Fruit fly (Drosophila melanogaster) whole organism, embryonic: ENCODE results near the gene Top3alpha.

Experiments
- CG10209 ChIP-seq: fragments of 200-800 bp; sonication (Bioruptor generic); optimal IDR thresholded peaks from 3 replicates; lab custom pipeline; 2017; ENCODE audit warnings: missing biosample characterization, mild to moderate bottlenecking, missing genetic modification characterization, missing genetic modification reagents
- CG10267 ChIP-seq: fragments of 200-800 bp; sonication (Bioruptor generic); optimal IDR thresholded peaks from 2 replicates; lab custom pipeline; 2018; ENCODE audit warnings: missing biosample characterization, mild to moderate bottlenecking, missing genetic modification characterization, moderate library complexity
- CG11560 ChIP-seq: fragments of 200-800 bp; sonication (Bioruptor generic); IDR thresholded peaks from 3 replicates; pipeline ENCODE4 v1.3.6; 2022; ENCODE audit warnings: missing biosample characterization, missing genetic modification characterization
- CG12219 ChIP-seq: fragments of 200-800 bp; sonication (Bioruptor generic); optimal IDR thresholded peaks from 3 replicates; lab custom pipeline; 2018; ENCODE audit warnings: missing biosample characterization, mild to moderate bottlenecking, missing genetic modification characterization
- CG12299 ChIP-seq: fragments of 200-800 bp; sonication (Bioruptor generic); optimal IDR thresholded peaks from 2 replicates; lab custom pipeline; 2018; ENCODE audit warnings: missing biosample characterization, mild to moderate bottlenecking, missing genetic modification characterization
- CG15479 ChIP-seq: fragments of 200-800 bp; sonication (Bioruptor generic); optimal IDR thresholded peaks from 3 replicates; lab custom pipeline; 2019; ENCODE audit warnings: missing biosample characterization, mild to moderate bottlenecking, missing genetic modification characterization, moderate library complexity
- CG17829 ChIP-seq: fragments of 200-800 bp; optimal IDR thresholded peaks from 2 replicates; lab custom pipeline; 2019; ENCODE audit warnings: missing biosample characterization, mild to moderate bottlenecking, missing genetic modification characterization, moderate library complexity
- CG1792 ChIP-seq: fragments of 200-800 bp; sonication (Bioruptor generic); optimal IDR thresholded peaks from 2 replicates; lab custom pipeline; 2016; ENCODE audit warnings: missing biosample characterization, missing genetic modification characterization
- CG2678 ChIP-seq: fragments of 200-800 bp; sonication (Bioruptor generic); optimal IDR thresholded peaks from 3 replicates; lab custom pipeline; 2019; ENCODE audit warnings: missing biosample characterization, mild to moderate bottlenecking, missing genetic modification characterization, moderate library complexity
- CG31224 ChIP-seq: fragments of 200-800 bp; sonication (Bioruptor generic); IDR thresholded peaks from 2 replicates; pipeline ENCODE4 v1.3.6; 2022; ENCODE audit warnings: missing biosample characterization, missing genetic modification characterization
- CG3281 ChIP-seq: fragments of 200-800 bp; sonication (Bioruptor generic); optimal IDR thresholded peaks from 3 replicates; lab custom pipeline; 2017; ENCODE audit warnings: missing biosample characterization, mild to moderate bottlenecking, missing genetic modification characterization
- CG3838 ChIP-seq: fragments of 200-800 bp; sonication (Bioruptor generic); optimal IDR thresholded peaks from 3 replicates; lab custom pipeline; 2016; ENCODE audit warnings: missing biosample characterization, missing genetic modification characterization
- CG5180 ChIP-seq: fragments of 200-800 bp; sonication (Bioruptor generic); optimal IDR thresholded peaks from 3 replicates; lab custom pipeline; 2017; ENCODE audit warnings: missing biosample characterization, missing genetic modification characterization, mild to moderate bottlenecking, moderate library complexity, missing genetic modification reagents
- CG8388 ChIP-seq: fragments of 200-800 bp; sonication (Bioruptor generic); optimal IDR thresholded peaks from 2 replicates; lab custom pipeline; 2019; ENCODE audit warnings: missing biosample characterization, mild to moderate bottlenecking, missing genetic modification characterization, moderate library complexity
- CoRest ChIP-seq: fragments of 200-800 bp; sonication (Bioruptor generic); optimal IDR thresholded peaks from 3 replicates; lab custom pipeline; 2018; ENCODE audit warnings: missing biosample characterization, mild to moderate bottlenecking, missing genetic modification characterization, moderate library complexity
- D ChIP-seq, 2 experiments: fragments of 200-800 bp in 1 of 2; fragments of >200 bp in 1 of 2; sonication (Bioruptor generic) in 1 of 2; optimal IDR thresholded peaks; 2 replicates in 1 of 2; 3 replicates in 1 of 2; lab custom pipeline; 2017; ENCODE audit warnings: mild to moderate bottlenecking in 1 of 2, missing biosample characterization in 1 of 2, missing genetic modification characterization in 1 of 2, missing genetic modification reagents in 1 of 2
- Elba2 ChIP-seq: fragments of 200-800 bp; sonication (Bioruptor generic); optimal IDR thresholded peaks from 3 replicates; lab custom pipeline; 2016; ENCODE audit warnings: missing biosample characterization, missing genetic modification characterization
- Hand ChIP-seq: fragments of 200-800 bp; sonication (Bioruptor generic); optimal IDR thresholded peaks from 2 replicates; lab custom pipeline; 2017; ENCODE audit warnings: mild to moderate bottlenecking, missing biosample characterization, missing genetic modification reagents, missing genetic modification characterization
- Med ChIP-seq: fragments of 200-800 bp; sonication (Bioruptor generic); peaks from one replicate; lab custom pipeline; 2016; ENCODE audit warnings: missing biosample characterization, missing genetic modification characterization, mild to moderate bottlenecking, inconsistent platforms, moderate library complexity
- Meics ChIP-seq: fragments of 200-800 bp; sonication (Bioruptor generic); optimal IDR thresholded peaks from 2 replicates; lab custom pipeline; 2017; ENCODE audit warnings: missing biosample characterization, mild to moderate bottlenecking, missing genetic modification characterization
- Nf-YB ChIP-seq: fragments of 200-800 bp; sonication (Bioruptor generic); optimal IDR thresholded peaks from 3 replicates; lab custom pipeline; 2019; ENCODE audit warnings: missing biosample characterization, mild to moderate bottlenecking, missing genetic modification characterization, moderate library complexity
- Six4 ChIP-seq: fragments of 200-800 bp; sonication (Bioruptor generic); optimal IDR thresholded peaks from 2 replicates; lab custom pipeline; 2016; ENCODE audit warnings: missing biosample characterization, missing genetic modification characterization
- Sry-β ChIP-seq: fragments of 200-800 bp; sonication (Bioruptor generic); optimal IDR thresholded peaks from 2 replicates; lab custom pipeline; 2018; ENCODE audit warnings: missing biosample characterization, mild to moderate bottlenecking, missing genetic modification characterization, moderate library complexity
- bowl ChIP-seq: fragments of 200-800 bp; sonication (Bioruptor generic); IDR thresholded peaks from 2 replicates; pipeline ENCODE4 v1.3.6; 2022; ENCODE audit warnings: missing biosample characterization, missing genetic modification characterization
- crp ChIP-seq, 2 experiments: fragments of 200-800 bp; sonication (Bioruptor generic); optimal IDR thresholded peaks; 2 replicates in 1 of 2; 3 replicates in 1 of 2; lab custom pipeline; 2017; ENCODE audit warnings: missing biosample characterization in 2 of 2, missing genetic modification characterization in 2 of 2, mild to moderate bottlenecking in 1 of 2, moderate library complexity in 1 of 2
- disco-r ChIP-seq: fragments of 200-800 bp; sonication (Bioruptor generic); optimal IDR thresholded peaks from 2 replicates; lab custom pipeline; 2016; ENCODE audit warnings: missing biosample characterization, missing genetic modification characterization
- en ChIP-seq: fragments of 200-800 bp; sonication (Bioruptor generic); optimal IDR thresholded peaks from 2 replicates; lab custom pipeline; 2016; ENCODE audit warnings: missing biosample characterization, missing genetic modification characterization
- esg ChIP-seq: fragments of 200-800 bp; sonication (Bioruptor generic); conservative IDR thresholded peaks from 2 replicates; pipeline ENCODE4 v1.3.6; 2022; ENCODE audit warnings: missing biosample characterization, missing genetic modification characterization
- eve ChIP-seq, 2 experiments: fragments of >200 bp; optimal IDR thresholded peaks; 2 replicates each; lab custom pipeline; 2017; ENCODE audit warnings: missing biosample characterization in 2 of 2, missing genetic modification characterization in 2 of 2
- gem ChIP-seq: fragments of 200-800 bp; sonication (Bioruptor generic); optimal IDR thresholded peaks from 2 replicates; lab custom pipeline; 2019; ENCODE audit warnings: missing biosample characterization, mild to moderate bottlenecking, missing genetic modification characterization, moderate library complexity
- insv ChIP-seq, 2 experiments: fragments of 200-800 bp; sonication (Bioruptor generic); optimal IDR thresholded peaks; 3 replicates each; lab custom pipeline; 2016 to 2018; ENCODE audit warnings: missing biosample characterization in 2 of 2, missing genetic modification characterization in 2 of 2
- inv ChIP-seq: fragments of 200-800 bp; sonication (Bioruptor generic); IDR thresholded peaks from 2 replicates; pipeline ENCODE4 v1.3.6; 2022; ENCODE audit warnings: missing biosample characterization, missing genetic modification characterization; ENCODE audit not compliant: partially characterized antibody
- odd ChIP-seq: fragments of 200-800 bp; sonication (Bioruptor generic); optimal IDR thresholded peaks from 2 replicates; lab custom pipeline; 2017; ENCODE audit warnings: missing biosample characterization, mild to moderate bottlenecking, missing genetic modification characterization
- onecut ChIP-seq: fragments of 200-800 bp; sonication (Bioruptor generic); IDR thresholded peaks from 2 replicates; pipeline ENCODE4 v1.3.6; 2022; ENCODE audit warnings: missing biosample characterization, missing genetic modification characterization
- p53 ChIP-seq: fragments of 200-800 bp; sonication (Bioruptor generic); optimal IDR thresholded peaks from 2 replicates; lab custom pipeline; 2016; ENCODE audit warnings: missing biosample characterization, missing genetic modification characterization
- repo ChIP-seq: fragments of 200-800 bp; sonication (Bioruptor generic); optimal IDR thresholded peaks from 2 replicates; lab custom pipeline; 2016; ENCODE audit warnings: missing biosample characterization, missing genetic modification characterization
- row ChIP-seq: fragments of 200-800 bp; sonication (Bioruptor generic); IDR thresholded peaks from 3 replicates; pipeline ENCODE4 v1.3.6; 2022; ENCODE audit warnings: missing biosample characterization, missing genetic modification characterization
- sc ChIP-seq, 3 experiments: fragments of >200 bp in 2 of 3; fragments of 200-800 bp in 1 of 3; sonication (Bioruptor generic) in 1 of 3; optimal IDR thresholded peaks; 2 replicates in 2 of 3; 3 replicates in 1 of 3; lab custom pipeline; 2017; ENCODE audit warnings: mild to moderate bottlenecking in 1 of 3, missing biosample characterization in 1 of 3, missing genetic modification characterization in 1 of 3, missing genetic modification reagents in 1 of 3
- schlank ChIP-seq: fragments of 200-800 bp; sonication (Bioruptor generic); optimal IDR thresholded peaks from 2 replicates; lab custom pipeline; 2018; ENCODE audit warnings: missing biosample characterization, mild to moderate bottlenecking, missing genetic modification characterization
- scrt ChIP-seq: fragments of 200-800 bp; sonication (Bioruptor generic); optimal IDR thresholded peaks from 2 replicates; lab custom pipeline; 2018; ENCODE audit warnings: missing biosample characterization, mild to moderate bottlenecking, missing genetic modification characterization, moderate library complexity
- slbo ChIP-seq: fragments of 200-800 bp; sonication (Bioruptor generic); IDR thresholded peaks from 2 replicates; pipeline ENCODE4 v1.3.6; 2022; ENCODE audit warnings: missing biosample characterization, missing genetic modification characterization
- so ChIP-seq: fragments of 200-800 bp; sonication (Bioruptor generic); IDR thresholded peaks from 3 replicates; pipeline ENCODE4 v1.3.6; 2022; ENCODE audit warnings: missing biosample characterization, missing genetic modification characterization
- tin ChIP-seq: fragments of 200-800 bp; sonication (Bioruptor generic); optimal IDR thresholded peaks from 3 replicates; lab custom pipeline; 2016; ENCODE audit warnings: missing biosample characterization, missing genetic modification characterization
- trem ChIP-seq: fragments of 200-800 bp; optimal IDR thresholded peaks from 3 replicates; lab custom pipeline; 2019; ENCODE audit warnings: missing biosample characterization, mild to moderate bottlenecking, missing genetic modification characterization, moderate library complexity
- unpg ChIP-seq: fragments of 200-800 bp; sonication (Bioruptor generic); optimal IDR thresholded peaks from 3 replicates; lab custom pipeline; 2018; ENCODE audit warnings: missing biosample characterization, mild to moderate bottlenecking, missing genetic modification characterization, moderate library complexity

The Top3alpha gene

dm6 chr2L:19543010-19543564, 45.1 kb downstream of the Top3alpha start (continued):
- TF ChIP-seq row (GFP tag; lab: Robert Waterston, UW) (0 out of 3 replicates have a peak, but pooled peaks have one; percentile 5), CG2678 (tag; lab: Kevin White, UChicago) (peak; percentile 5), esg (GFP tag; lab: Robert Waterston, UW) (no peak), CG11560 (tag; lab: Robert Waterston, UW) (no peak), Med (GFP tag; lab: Kevin White, UChicago) (peak; percentile 34), CG3281 (GFP tag; lab: Kevin White, UChicago) (no peak), CG15479 (peak; percentile 60), eve (GFP tag; optimal IDR thresholded peaks at IDR 0.05; lab: Kevin White, UChicago) (peak in 1 of 2 experiments; percentile 63)

- no peak for TF ChIP-seq repo (GFP tag; lab: Kevin White, UChicago)
- peak; percentile 70 for TF ChIP-seq gem (tag; lab: Kevin White, UChicago)
- TF ChIP-seq unpg: peak; percentile 55
- TF ChIP-seq scrt (GFP tag; lab: Kevin White, UChicago): peak; percentile 11
- peak; percentile 10 for TF ChIP-seq disco-r (GFP tag; lab: Kevin White, UChicago)
- TF ChIP-seq CG12299 (tag; lab: Kevin White, UChicago): peak; percentile 57
- TF ChIP-seq inv (GFP tag; lab: Robert Waterston, UW): no peak
- no peak for TF ChIP-seq D (optimal IDR thresholded peaks at IDR 0.05; lab: Kevin White, UChicago)
- TF ChIP-seq D (GFP tag; optimal IDR thresholded peaks at IDR 0.05; lab: Kevin White, UChicago): peak; percentile 53
- peak; percentile 65 for TF ChIP-seq Hand (GFP tag; lab: Kevin White, UChicago)
- peak; percentile 29; the same call in 1 of the 2 replicates for TF ChIP-seq slbo (GFP tag; lab: Robert Waterston, UW)
- peak; percentile 29 for TF ChIP-seq CG12219 (GFP tag; lab: Kevin White, UChicago)
- TF ChIP-seq tin (GFP tag; lab: Kevin White, UChicago): no peak
- TF ChIP-seq CG31224 (GFP tag; lab: Robert Waterston, UW): peak; percentile 31; the same call in 1 of the 2 replicates
- peak; percentile 71 for TF ChIP-seq so (GFP tag; lab: Robert Waterston, UW)
- no peak for TF ChIP-seq Sry-β (GFP tag; lab: Kevin White, UChicago)
- TF ChIP-seq crp (GFP tag; optimal IDR thresholded peaks at IDR 0.05; lab: Kevin White, UChicago): peak in 1 of 2 experiments; percentile 57
- TF ChIP-seq Six4 (GFP tag; lab: Kevin White, UChicago): peak; percentile 18
- TF ChIP-seq CG3838 (GFP tag; lab: Kevin White, UChicago): no peak
- TF ChIP-seq trem (tag; lab: Kevin White, UChicago): no peak
- TF ChIP-seq CoRest: peak; percentile 47
- peak; percentile 6 for TF ChIP-seq CG8388 (GFP tag; lab: Kevin White, UChicago)
- no peak for TF ChIP-seq p53 (GFP tag; lab: Kevin White, UChicago)
- TF ChIP-seq Meics (GFP tag; lab: Kevin White, UChicago): peak; percentile 77
- peak; percentile 38 for TF ChIP-seq CG10209 (GFP tag; lab: Kevin White, UChicago)
- peak; percentile 67 for TF ChIP-seq odd (GFP tag; lab: Kevin White, UChicago)
- peak; percentile 43 for TF ChIP-seq CG10267 (tag; lab: Kevin White, UChicago)
- no peak for TF ChIP-seq CG1792
- no peak for TF ChIP-seq sc (optimal IDR thresholded peaks at IDR 0.05; lab: Kevin White, UChicago)
- no peak for TF ChIP-seq sc (GFP tag; optimal IDR thresholded peaks at IDR 0.05; lab: Kevin White, UChicago)
- peak; percentile 42 for TF ChIP-seq Nf-YB (GFP tag; lab: Kevin White, UChicago)
- TF ChIP-seq Elba2 (GFP tag; lab: Kevin White, UChicago): no peak
- peak; percentile 17 for TF ChIP-seq schlank (tag; lab: Kevin White, UChicago)
- peak in 1 of 2 experiments; percentile 11 for TF ChIP-seq insv (GFP tag; optimal IDR thresholded peaks at IDR 0.05; lab: Kevin White, UChicago)
- peak; percentile 37 for TF ChIP-seq CG5180 (GFP tag; lab: Kevin White, UChicago)
- no peak for TF ChIP-seq en (GFP tag; lab: Kevin White, UChicago)
- no peak for TF ChIP-seq onecut (GFP tag; lab: Robert Waterston, UW)
- TF ChIP-seq CG17829 (tag; lab: Kevin White, UChicago): peak; percentile 5
- no peak for TF ChIP-seq bowl
These were observed 49.1 kb downstream of the Top3alpha start, which contains the start of gene CG10337 for dm6 chr2L:19546869-19547710. Gene CG10337, minus strand, starts transcription at chr2L:19546959.
